Fruit fly (Drosophila melanogaster) ovary, adult (tissue): ENCODE results near the gene CG1635.

Source experiments
- CG17801 ChIP-seq: fragments of 200-800 bp; optimal IDR thresholded peaks from 2 replicates; lab custom pipeline; 2019; ENCODE audit warnings: missing biosample characterization, mild to moderate bottlenecking, missing genetic modification characterization, moderate library complexity; ENCODE audit not compliant: partially characterized antibody

Gene CG1635

DNA sequence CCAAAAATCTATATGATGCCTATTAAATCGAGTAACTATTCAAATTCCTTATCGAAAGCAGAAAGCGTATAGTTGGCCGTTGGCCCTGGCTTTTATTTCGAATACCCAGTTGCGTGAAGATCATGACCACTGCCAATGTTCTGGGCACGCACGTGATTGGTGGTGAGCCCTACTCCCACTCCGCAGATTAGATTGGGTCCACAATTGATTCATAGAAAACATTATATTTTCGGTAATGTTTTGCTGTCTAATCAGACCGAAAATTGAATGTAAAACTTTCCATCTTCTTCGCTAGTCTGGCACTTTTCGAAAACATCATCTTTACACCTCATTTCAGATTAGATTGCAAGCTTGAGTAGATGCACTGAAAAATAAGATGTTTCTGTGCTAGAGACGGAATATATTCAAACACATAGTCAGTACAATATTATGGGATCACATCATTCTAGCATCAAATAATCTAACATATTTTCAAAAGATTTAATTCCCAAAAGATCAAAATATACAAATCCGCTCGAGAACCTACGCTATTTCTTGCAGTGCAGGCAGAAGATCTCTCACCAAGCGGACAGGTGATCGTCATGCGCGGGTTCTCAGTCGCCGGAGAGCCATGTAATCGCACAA, 3.9 kb downstream of the CG1635 start, which contains the start of gene CG1774:
Gene CG1774 (plus strand): TSS at position 548 of the 624 bp plus-strand sequence.
- peak; percentile 96 for TF ChIP-seq CG17801 (GFP tag; lab: Kevin White, UChicago)

DNA sequence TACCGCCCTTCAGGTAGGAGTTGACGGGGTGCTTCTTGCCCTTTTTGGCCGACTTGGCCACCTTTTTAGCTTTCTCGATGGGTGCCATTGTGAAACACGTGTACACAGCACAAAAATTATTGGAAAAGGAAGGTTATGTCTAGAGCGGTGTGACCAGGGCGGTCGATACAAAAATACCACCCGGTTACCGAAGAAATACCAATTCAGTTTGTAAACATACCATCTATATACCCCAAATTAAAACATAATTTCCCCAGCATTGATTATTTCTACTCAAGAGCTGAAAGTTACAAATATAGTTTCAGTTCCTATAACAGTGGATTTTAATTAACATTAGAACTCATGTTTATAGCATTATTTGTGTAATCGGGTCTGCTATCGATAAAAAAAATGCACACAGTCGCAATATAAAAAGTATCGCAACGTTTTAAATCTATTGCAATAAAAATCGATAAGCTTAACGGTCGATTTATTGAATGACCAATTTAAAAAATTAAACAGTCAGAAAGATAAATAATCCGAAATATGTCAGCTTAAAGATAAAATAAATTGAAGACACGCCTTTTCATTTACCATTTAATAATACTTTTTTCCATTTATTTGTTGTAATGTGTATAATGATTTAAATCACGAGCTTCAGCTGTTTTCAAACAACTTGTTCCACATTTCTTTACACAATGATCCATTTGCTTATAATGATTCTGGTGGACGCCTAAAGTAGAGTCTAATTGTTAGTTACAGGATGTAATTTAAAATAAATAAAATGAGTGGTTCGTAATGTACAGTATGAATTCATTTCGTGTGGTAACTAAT, 7.8 kb downstream of the CG1635 start, which contains the start of gene RpL6:
Gene RpL6 (minus strand): TSS at position 134 of the 813 bp plus-strand sequence.
- TF ChIP-seq CG17801 (GFP tag; lab: Kevin White, UChicago): peak; percentile 31

DNA sequence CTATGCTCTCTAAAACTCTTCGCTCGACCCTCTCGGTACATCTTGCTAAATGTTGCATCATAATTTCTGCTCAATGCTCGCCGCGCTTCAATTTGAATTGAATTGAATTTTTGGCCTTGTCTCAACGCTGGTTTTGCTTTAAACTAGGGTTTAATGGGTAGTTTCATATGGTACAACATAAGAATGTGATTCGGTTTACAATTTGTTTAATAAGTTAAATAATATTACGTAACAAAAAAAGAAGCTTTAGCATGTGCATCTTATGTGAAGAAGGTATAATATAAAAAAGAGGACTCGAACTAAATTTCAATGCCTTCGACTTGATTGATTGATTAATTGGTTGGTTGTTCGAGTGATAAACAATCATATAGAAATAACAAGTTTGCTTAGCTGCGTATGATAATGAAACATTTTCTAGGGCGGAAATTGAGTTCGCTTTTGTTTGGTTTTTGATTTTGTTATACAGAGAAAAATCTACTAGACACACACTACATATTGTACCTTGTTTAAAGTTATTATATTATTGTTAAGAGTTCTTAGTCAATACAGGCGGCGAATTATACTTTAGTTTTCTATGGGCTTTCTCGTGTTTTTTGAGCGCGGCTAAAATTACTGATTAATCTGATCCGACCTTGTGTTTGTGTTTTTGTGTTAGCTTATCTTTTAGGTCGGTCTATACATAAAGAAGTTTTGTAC, 9.4 kb downstream of the CG1635 start:
- TF ChIP-seq CG17801 (GFP tag; lab: Kevin White, UChicago): no peak

DNA sequence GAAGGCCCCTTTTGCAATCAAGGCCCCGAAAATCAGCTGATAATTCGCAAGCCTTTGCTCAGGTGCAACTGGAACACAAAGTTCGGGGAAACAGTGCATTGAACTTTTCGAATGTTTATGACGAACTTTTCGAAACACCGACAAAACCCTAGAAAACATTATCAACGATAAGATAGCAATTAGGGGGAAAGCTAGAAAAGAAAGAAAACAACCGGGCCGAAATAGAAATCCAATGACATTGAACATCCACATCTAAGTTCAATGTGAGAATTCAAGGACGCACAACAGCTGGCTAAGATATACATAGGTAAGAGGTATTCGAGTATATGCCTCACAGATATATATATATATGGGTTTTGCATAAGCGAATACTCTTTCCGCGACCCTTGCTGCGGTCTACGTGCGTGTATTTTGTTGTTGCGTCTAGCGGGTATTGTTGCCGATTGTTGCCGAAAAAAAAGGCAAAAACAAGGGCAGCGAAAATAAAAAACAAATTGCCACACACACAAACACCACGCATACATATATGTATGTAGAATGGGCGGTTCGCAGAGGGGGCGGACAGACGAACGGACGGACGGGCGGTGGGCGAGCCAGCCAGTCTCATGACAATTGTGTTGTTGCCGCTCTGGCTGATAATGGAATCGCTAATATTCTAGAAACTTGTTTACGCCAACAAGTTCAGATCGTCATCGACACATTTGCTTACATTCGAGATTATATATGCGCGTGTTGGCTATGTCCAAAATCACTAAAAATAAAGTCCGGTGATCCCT, 11.3 kb downstream of the CG1635 start:
- TF ChIP-seq CG17801 (GFP tag; lab: Kevin White, UChicago): no peak

- TF ChIP-seq CG17801 (GFP tag; lab: Kevin White, UChicago): no peak
These were observed 14.8 kb downstream of the CG1635 start for dm6 chr3R:31603246-31603645.

- TF ChIP-seq CG17801 (GFP tag; lab: Kevin White, UChicago): no peak
These were observed 15.2 kb downstream of the CG1635 start for dm6 chr3R:31603655-31604054.

DNA sequence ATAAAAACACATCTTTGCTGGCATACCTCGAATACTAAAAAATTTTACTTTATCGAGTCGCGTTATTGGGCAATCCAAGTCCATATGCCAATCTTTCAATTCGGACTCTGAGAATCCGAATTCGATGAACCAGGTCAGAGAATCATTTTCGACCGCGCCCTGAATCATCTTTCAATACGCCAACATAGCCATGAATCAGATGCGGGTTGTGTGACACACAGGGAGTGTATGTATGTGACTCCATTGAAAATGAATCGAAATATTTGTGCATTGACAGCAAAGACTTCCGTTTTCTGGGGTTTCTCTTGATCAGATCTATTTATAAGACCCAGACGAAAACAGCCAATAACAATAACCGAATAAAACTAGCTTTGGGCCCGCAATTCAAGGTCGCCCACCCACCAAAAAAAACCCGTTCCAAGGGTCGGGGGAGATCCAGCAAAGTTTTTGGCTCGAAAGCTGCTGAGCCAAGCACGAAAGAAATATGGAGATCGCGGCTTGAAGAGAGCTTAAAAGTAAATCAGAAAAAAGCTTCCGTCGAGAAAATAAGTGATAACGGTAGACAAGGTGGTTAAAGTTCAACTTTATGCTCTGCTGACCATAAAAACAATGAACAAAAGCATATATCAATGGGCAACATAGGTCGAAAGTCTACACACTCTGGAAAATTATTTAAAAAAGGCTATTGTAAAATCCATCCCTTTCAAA, 16.1 kb downstream of the CG1635 start:
- no peak for TF ChIP-seq CG17801 (GFP tag; lab: Kevin White, UChicago)

DNA sequence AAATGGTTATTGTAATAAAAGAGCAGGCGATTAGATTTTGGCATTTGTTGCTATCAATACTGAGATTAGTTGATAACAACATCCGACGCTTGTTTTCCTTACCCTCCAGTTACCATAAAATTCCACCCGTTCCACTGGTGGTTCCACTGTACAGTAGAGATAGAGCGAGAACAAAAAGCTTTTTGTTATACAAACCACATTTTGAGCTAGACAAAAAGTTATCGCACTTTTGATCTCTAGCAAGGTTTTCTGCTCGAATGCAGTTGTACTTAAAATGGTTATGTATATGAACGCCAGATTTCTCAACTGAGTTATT, 16.6 kb downstream of the CG1635 start:
- no peak for TF ChIP-seq CG17801 (GFP tag; lab: Kevin White, UChicago)

DNA sequence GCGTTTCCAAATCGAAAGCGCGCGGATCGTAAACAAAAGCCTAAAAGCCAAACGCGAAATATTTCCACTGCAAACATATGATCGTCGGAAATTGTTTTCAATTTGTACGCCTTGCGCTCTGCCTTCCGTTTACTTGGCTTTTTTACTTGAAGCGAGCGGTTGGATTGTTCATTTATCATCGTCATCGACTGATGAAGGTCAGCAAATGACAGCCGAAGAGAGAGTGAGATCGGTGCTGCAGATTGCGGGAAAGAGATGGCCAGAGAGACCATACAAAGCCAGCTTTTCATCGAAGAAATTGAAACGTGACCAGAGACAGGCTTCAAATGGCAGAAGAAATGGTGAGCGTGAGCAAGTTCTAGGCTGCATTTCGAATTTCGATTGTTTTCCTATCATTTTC, 17.3 kb downstream of the CG1635 start:
- no peak for TF ChIP-seq CG17801 (GFP tag; lab: Kevin White, UChicago)

dm6 chr3R:31606242-31607143, 18.0 kb downstream of the CG1635 start:
- peak; percentile 42 for TF ChIP-seq CG17801 (GFP tag; lab: Kevin White, UChicago)

dm6 chr3R:31607287-31607849, 18.9 kb downstream of the CG1635 start:
- TF ChIP-seq CG17801 (GFP tag; lab: Kevin White, UChicago): no peak

dm6 chr3R:31608030-31608429, 19.6 kb downstream of the CG1635 start:
- no peak for TF ChIP-seq CG17801 (GFP tag; lab: Kevin White, UChicago)
